Worm (Caenorhabditis elegans) whole organism, midembryonic: ENCODE measurements around the gene glb-24.
"Not testable (repeated sequence)": the region's sequence is repeated elsewhere in the genome, so short reads cannot be mapped to it uniquely, and the experiment has no call there.

Experiments
- T22C8.4 ChIP-seq: fragments of 200-800 bp; sonication (Bioruptor generic); IDR thresholded peaks from 2 replicates; pipeline ENCODE4 v1.3.6; 2022; ENCODE audit warnings: missing genetic modification characterization, missing compliant biosample characterization
- cog-1 ChIP-seq: sonication (generic microtip); optimal IDR thresholded peaks from 2 replicates; lab custom pipeline; 2016; ENCODE audit warnings: missing genetic modification characterization, missing compliant biosample characterization
- flt-1 ChIP-seq: fragments of 200-800 bp; sonication (Bioruptor generic); IDR thresholded peaks from 2 replicates; pipeline ENCODE4 v1.3.6; 2022; ENCODE audit warnings: missing genetic modification characterization, missing compliant biosample characterization
- klf-2 ChIP-seq: fragments of 200-800 bp; sonication (Bioruptor generic); conservative IDR thresholded peaks from 2 replicates; pipeline ENCODE4 v1.3.6; 2022; ENCODE audit warnings: missing genetic modification reagents, missing genetic modification characterization, missing compliant biosample characterization
- med-1 ChIP-seq: sonication (generic microtip); optimal IDR thresholded peaks from 2 replicates; lab custom pipeline; 2017; ENCODE audit warnings: missing genetic modification characterization, mild to moderate bottlenecking, missing compliant biosample characterization, antibody characterized with exemption, missing genetic modification reagents; ENCODE audit not compliant: insufficient read depth
- ref-1 ChIP-seq: fragments of 200-800 bp; sonication (Bioruptor generic); conservative IDR thresholded peaks from 2 replicates; pipeline ENCODE4 v1.3.6; 2022; ENCODE audit warnings: missing genetic modification reagents, missing genetic modification characterization, missing compliant biosample characterization
- tab-1 ChIP-seq: fragments of 200-800 bp; sonication (Bioruptor generic); IDR thresholded peaks from 2 replicates; pipeline ENCODE4 v1.3.6; 2022; ENCODE audit warnings: missing genetic modification characterization, missing compliant biosample characterization
- ztf-23 ChIP-seq: fragments of 200-800 bp; sonication (Bioruptor generic); IDR thresholded peaks from 2 replicates; pipeline ENCODE4 v1.3.6; 2022; ENCODE audit warnings: missing genetic modification reagents, missing genetic modification characterization, missing compliant biosample characterization
- ztf-29 ChIP-seq: fragments of 200-800 bp; sonication (Bioruptor generic); IDR thresholded peaks from 2 replicates; pipeline ENCODE4 v1.3.6; 2022; ENCODE audit warnings: missing genetic modification reagents, missing genetic modification characterization, missing compliant biosample characterization

glb-24 gene

DNA sequence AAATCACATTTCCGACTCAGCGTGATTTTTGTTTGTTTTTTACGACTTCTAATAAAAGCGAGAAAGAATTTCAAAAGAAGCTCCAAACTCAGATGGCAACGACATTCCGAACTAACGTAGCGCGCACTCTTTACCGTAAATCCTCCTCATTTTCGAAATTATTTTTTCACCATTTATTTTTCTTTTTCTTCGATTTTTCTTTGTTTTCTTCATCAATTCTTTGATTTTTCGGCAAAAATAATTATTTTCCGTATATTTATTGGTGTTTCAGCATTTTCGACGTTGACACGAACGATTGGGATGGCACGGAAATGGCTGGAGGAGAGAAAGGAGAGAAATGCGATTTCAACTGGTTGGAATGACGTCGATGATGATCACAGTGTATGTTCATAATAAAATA is 20.1 kb downstream of the glb-24 start, which contains the start of gene T07F10.5:
Gene T07F10.5 (plus strand): TSS at position 301 of the 400 bp plus-strand sequence.
- not testable (repeated sequence) for TF ChIP-seq ztf-29 (GFP tag; lab: Robert Waterston, UW); ztf-23 (GFP tag; lab: Robert Waterston, UW); flt-1

DNA sequence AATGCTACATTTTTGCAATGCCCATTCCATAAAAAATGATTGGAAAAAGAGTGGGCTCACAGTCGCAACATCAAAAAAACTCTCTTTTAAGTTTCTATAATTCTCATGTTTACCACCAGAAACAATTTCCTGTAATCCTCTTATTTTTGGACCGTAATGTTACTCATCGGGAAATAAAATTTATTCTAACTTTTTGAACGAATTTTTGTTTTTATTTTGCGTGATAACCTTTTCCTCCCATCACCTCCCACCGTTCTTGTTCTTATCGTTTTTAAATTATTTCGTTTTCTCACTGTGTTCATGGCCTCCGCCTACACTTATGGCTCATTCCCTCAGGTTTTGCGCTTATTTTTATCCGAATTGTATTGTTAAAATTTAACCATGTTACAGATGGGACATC is 26.6 kb downstream of the glb-24 start, which contains the start of gene anp-1:
Gene anp-1 (plus strand): TSS at position 301 of the 400 bp plus-strand sequence.
- TF ChIP-seq flt-1 (no peak), ztf-29 (GFP tag; lab: Robert Waterston, UW) (no peak), tab-1 (no peak), ref-1 (GFP tag; lab: Robert Waterston, UW) (no peak), med-1 (GFP tag; lab: Kevin White, UChicago) (no peak), klf-2 (no peak), ztf-23 (GFP tag; lab: Robert Waterston, UW) (no peak), cog-1 (tag; lab: Kevin White, UChicago) (no peak)

DNA sequence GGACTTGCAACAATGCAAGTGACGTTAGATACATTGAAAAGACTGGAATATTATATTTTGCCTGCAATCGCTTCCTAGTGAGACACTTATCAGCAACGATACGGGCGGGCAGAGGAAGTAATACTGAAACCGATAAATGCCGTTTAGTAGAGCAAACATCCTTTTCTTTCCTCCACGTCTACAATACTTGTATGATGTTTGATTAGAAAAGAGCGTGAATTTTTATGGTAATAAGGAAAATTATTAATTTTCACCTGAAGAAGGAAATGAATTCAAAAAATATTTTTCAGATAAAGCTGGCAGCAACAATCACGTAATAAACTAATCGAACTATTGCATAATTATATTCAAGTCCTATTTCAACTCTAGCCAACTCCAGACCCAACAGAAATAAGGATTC is 31.0 kb downstream of the glb-24 start, which contains the start of gene C44H9.7:
Gene C44H9.7 (minus strand): TSS at position 101 of the 400 bp plus-strand sequence.
- TF ChIP-seq med-1 (GFP tag; lab: Kevin White, UChicago): no peak
- TF ChIP-seq klf-2: no peak
- no peak for TF ChIP-seq ref-1 (GFP tag; lab: Robert Waterston, UW)
- no peak for TF ChIP-seq tab-1
- TF ChIP-seq T22C8.4 (GFP tag; lab: Robert Waterston, UW): no peak
- no peak for TF ChIP-seq cog-1 (tag; lab: Kevin White, UChicago)
- no peak for TF ChIP-seq ztf-29 (GFP tag; lab: Robert Waterston, UW)
- TF ChIP-seq flt-1: no peak
- no peak for TF ChIP-seq ztf-23 (GFP tag; lab: Robert Waterston, UW)

DNA sequence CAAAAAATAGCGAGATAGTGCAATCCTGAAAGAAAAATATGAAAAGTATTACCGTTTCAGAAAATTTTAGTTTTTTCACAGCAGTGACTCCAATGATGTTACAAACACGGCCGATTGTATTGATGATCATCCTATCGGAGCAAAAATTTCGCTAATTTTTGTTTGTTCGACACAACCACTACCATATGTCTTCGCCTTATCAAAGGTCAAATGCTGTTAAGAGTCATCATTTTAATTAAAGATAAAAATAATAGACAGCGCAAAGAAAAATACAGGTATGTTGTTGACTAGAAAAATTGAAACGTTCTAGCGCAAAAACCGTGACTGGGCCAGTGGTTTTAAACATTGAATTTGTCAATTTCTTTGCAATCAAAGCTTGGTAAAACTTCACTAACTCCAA is 33.4 kb downstream of the glb-24 start:
- TF ChIP-seq flt-1 (no peak), cog-1 (tag; lab: Kevin White, UChicago) (no peak), ztf-23 (GFP tag; lab: Robert Waterston, UW) (no peak), tab-1 (no peak), klf-2 (no peak), T22C8.4 (GFP tag; lab: Robert Waterston, UW) (no peak), med-1 (GFP tag; lab: Kevin White, UChicago) (no peak), ztf-29 (GFP tag; lab: Robert Waterston, UW) (no peak)

DNA sequence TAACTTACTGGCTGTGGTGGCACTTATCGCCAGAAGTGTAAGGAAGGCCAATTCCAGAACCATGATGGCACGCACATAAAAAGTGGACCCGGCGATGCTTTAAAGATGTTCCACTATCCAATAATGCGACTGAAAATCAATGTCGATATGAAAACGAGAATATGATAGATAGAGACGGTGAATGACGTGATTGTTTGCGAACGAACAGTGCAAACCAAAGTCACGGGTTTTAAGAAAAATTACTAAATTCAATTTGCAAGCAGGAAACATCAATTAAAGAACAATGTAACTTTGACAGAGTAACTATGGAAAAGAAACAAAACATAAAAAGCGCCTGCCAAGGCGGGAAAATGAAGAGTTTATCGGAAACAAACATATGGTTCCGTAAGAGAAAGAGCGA is 36.0 kb downstream of the glb-24 start, which contains the start of gene C44H9.5:
Gene C44H9.5 (minus strand): TSS at position 129 of the 400 bp plus-strand sequence.
- TF ChIP-seq ztf-29 (GFP tag; lab: Robert Waterston, UW): no peak
- TF ChIP-seq klf-2: no peak
- no peak for TF ChIP-seq flt-1
- no peak for TF ChIP-seq ztf-23 (GFP tag; lab: Robert Waterston, UW)
- TF ChIP-seq cog-1 (tag; lab: Kevin White, UChicago): no peak
- TF ChIP-seq ref-1 (GFP tag; lab: Robert Waterston, UW): no peak
- no peak for TF ChIP-seq tab-1
- TF ChIP-seq med-1 (GFP tag; lab: Kevin White, UChicago): no peak
- TF ChIP-seq T22C8.4 (GFP tag; lab: Robert Waterston, UW): no peak

DNA sequence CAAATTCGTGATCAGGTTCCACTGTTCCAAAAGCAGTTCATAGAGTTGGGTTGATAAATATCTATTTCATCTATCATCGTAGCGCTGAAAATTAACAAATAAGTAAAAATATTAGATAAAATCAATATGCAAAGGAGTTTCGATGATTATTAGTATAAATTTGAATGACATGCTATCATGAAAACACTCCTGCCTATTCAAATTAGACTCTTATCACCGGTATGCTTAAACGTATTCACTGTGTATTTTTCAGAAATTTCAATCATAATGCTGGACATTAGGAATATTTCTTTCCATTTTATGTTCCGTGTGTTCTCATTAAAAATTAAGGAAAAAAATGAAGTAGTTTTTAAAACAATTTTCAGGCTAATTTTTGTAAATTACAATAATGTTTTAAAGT is 40.5 kb downstream of the glb-24 start, which contains the start of gene C44H9.6:
Gene C44H9.6 (minus strand): TSS at position 101 of the 400 bp plus-strand sequence.
- TF ChIP-seq tab-1: no peak
- no peak for TF ChIP-seq cog-1 (tag; lab: Kevin White, UChicago)
- TF ChIP-seq flt-1: no peak
- no peak for TF ChIP-seq klf-2
- no peak for TF ChIP-seq ztf-23 (GFP tag; lab: Robert Waterston, UW)
- TF ChIP-seq T22C8.4 (GFP tag; lab: Robert Waterston, UW): no peak
- TF ChIP-seq ztf-29 (GFP tag; lab: Robert Waterston, UW): no peak
- no peak for TF ChIP-seq ref-1 (GFP tag; lab: Robert Waterston, UW)
- no peak for TF ChIP-seq med-1 (GFP tag; lab: Kevin White, UChicago)

ce11 chrV:12844748-12845147 is 41.0 kb downstream of the glb-24 start:
- TF ChIP-seq ztf-29 (GFP tag; lab: Robert Waterston, UW) (no peak), flt-1 (no peak), med-1 (GFP tag; lab: Kevin White, UChicago) (no peak), tab-1 (no peak), ref-1 (GFP tag; lab: Robert Waterston, UW) (no peak)

- TF ChIP-seq tab-1 (no peak), ref-1 (GFP tag; lab: Robert Waterston, UW) (no peak), flt-1 (no peak), klf-2 (no peak), med-1 (GFP tag; lab: Kevin White, UChicago) (no peak)
These were observed 50.4 kb downstream of the glb-24 start, which contains the start of gene C44H9.4 for ce11 chrV:12835388-12835787. Gene C44H9.4 (plus strand): TSS chrV:12835688.
